Worm (Caenorhabditis elegans): ENCODE data around the gene K06B4.15.

- no peak for TF ChIP-seq ama-1 (optimal IDR thresholded peaks at IDR 0.05)
- no peak for TF ChIP-seq aly-1 (tag; optimal IDR thresholded peaks at IDR 0.05)
- no peak for TF ChIP-seq tbx-37 (GFP tag; conservative IDR thresholded peaks at IDR 0.05)
- TF ChIP-seq hmg-4 (GFP tag; optimal IDR thresholded peaks at IDR 0.05) = no peak
- TF ChIP-seq scrt-1 (GFP tag; IDR thresholded peaks at IDR 0.05) = no peak
- TF ChIP-seq pes-1 (GFP tag; IDR thresholded peaks at IDR 0.05) = no peak
- no peak for TF ChIP-seq ceh-13 (GFP tag; optimal IDR thresholded peaks at IDR 0.05)
- no peak for TF ChIP-seq ets-7 (tag; optimal IDR thresholded peaks at IDR 0.05)
- TF ChIP-seq hmbx-1 (tag; optimal IDR thresholded peaks at IDR 0.05) = no peak
- TF ChIP-seq flt-1 (GFP tag; IDR thresholded peaks at IDR 0.05) = no peak
- TF ChIP-seq B0310.2 (tag; optimal IDR thresholded peaks at IDR 0.05) = no peak
Observed at ce11 chrV:15674899-15675298, 4.7 kb downstream of the K06B4.15 start.

Measured in whole organism, early embryonic.